Worm (Caenorhabditis elegans): ENCODE data around the gene C05D12.5.

DNA sequence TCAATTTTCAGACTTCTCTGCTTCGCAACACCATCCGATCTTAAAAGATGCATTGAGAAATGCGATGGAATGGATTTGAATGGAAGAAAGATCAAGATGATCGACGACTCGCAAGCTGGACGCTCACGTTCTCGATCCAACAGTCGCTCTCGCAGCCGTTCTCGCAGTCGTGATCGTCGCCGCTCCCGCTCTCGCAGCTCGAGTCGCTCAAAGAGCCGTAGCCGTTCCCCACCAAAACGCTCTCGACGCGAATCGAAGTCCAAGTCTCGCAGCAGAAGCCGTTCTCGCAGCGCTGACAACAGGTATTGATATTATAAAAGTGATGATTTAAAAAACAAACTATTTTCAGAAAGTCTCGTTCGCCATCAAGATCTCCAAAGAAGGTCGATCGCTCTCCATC is 21.1 kb downstream of the C05D12.5 start:
- TF ChIP-seq sup-37 (GFP tag; optimal IDR thresholded peaks at IDR 0.05) = no peak
- TF ChIP-seq lin-14 (GFP tag; optimal IDR thresholded peaks at IDR 0.05) = no peak
- TF ChIP-seq Y116A8C.19 (tag; optimal IDR thresholded peaks at IDR 0.05; ENCODE audit: borderline replicate concordance) = no peak
- no peak for TF ChIP-seq nhr-11 (tag; optimal IDR thresholded peaks at IDR 0.05)
- no peak for TF ChIP-seq rnt-1 (tag; optimal IDR thresholded peaks at IDR 0.05)
